Fruit fly (Drosophila melanogaster) whole organism: Measurements from ENCODE around the gene CheB38c.

Source experiments
- pan ChIP-seq: fragments of >200 bp; optimal IDR thresholded peaks from 2 replicates; lab custom pipeline; 2017
- psq ChIP-seq: fragments of >200 bp; optimal IDR thresholded peaks from 2 replicates; lab custom pipeline; 2017
- usp ChIP-seq: fragments of >200 bp; optimal IDR thresholded peaks from 2 replicates; lab custom pipeline; 2017; ENCODE audit warnings: missing biosample characterization, missing genetic modification characterization, mixed read lengths

DNA sequence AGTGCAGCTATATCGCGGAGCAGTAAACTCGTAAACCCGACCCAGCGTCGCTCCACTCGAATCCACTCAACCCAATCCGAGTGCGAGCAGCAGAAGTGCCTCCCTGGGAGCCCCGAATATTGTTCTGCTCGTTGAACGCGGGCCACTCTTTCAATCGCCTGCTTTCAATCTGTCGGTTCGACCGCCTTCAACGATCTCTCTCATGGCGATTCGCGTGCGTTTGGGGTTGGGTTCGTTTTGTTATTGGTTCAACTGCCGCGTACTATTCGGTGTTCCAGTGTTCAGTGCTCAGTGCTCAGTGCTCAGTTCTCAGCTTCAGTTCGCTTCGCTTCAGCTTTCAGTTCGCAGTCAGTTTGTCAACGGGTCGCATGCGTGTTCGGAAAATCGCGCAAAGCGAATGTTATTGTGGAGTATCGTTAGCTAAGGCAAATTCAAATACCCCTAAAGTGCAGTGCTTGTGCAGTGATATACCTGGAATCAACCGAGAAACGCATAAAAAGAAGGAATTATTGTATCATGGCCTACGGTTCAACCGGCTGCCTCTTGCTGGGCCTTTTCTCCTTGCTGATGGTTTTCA is 19.9 kb upstream of the CheB38c start, which contains the start of gene CG31676:
- TF ChIP-seq psq (lab: Kevin White, UChicago) (no peak), usp (GFP tag; lab: Kevin White, UChicago) (no peak), pan (lab: Kevin White, UChicago) (no peak)
